Worm (Caenorhabditis elegans) whole organism, early embryonic: Measurements from ENCODE around the gene Y75B8A.23.

Source experiments
- F13C5.2 ChIP-seq: sonication (generic microtip); optimal IDR thresholded peaks from 2 replicates; lab custom pipeline; 2017; ENCODE audit warnings: mild to moderate bottlenecking, missing genetic modification characterization, inconsistent platforms, missing compliant biosample characterization
- aly-1 ChIP-seq: sonication (generic microtip); optimal IDR thresholded peaks from 2 replicates; lab custom pipeline; 2016; ENCODE audit warnings: missing genetic modification characterization, missing compliant biosample characterization
- ama-1 ChIP-seq: fragments of 150-350 bp; optimal IDR thresholded peaks from 2 replicates; lab custom pipeline; 2014
- ceh-13 ChIP-seq: fragments of 200-800 bp; sonication (Bioruptor generic); optimal IDR thresholded peaks from 2 replicates; lab custom pipeline; 2018; ENCODE audit warnings: mild to moderate bottlenecking, missing genetic modification characterization, missing compliant biosample characterization
- ceh-36 ChIP-seq: sonication (generic microtip); optimal IDR thresholded peaks from 2 replicates; lab custom pipeline; 2016; ENCODE audit warnings: missing genetic modification characterization, inconsistent platforms, missing compliant biosample characterization
- ets-7 ChIP-seq: sonication (generic microtip); optimal IDR thresholded peaks from 2 replicates; lab custom pipeline; 2016; ENCODE audit warnings: missing genotype, missing genetic modification characterization, missing compliant biosample characterization
- flt-1 ChIP-seq: fragments of 200-800 bp; sonication (Bioruptor generic); IDR thresholded peaks from 2 replicates; pipeline ENCODE4 v1.3.6; 2022; ENCODE audit warnings: missing genetic modification characterization, missing compliant biosample characterization
- hmbx-1 ChIP-seq: sonication (generic microtip); optimal IDR thresholded peaks from 2 replicates; lab custom pipeline; 2016; ENCODE audit warnings: mild to moderate bottlenecking, missing genetic modification characterization, missing compliant biosample characterization
- hmg-4 ChIP-seq: fragments of 200-800 bp; sonication (Bioruptor generic); optimal IDR thresholded peaks from 2 replicates; lab custom pipeline; 2018; ENCODE audit warnings: mild to moderate bottlenecking, missing genetic modification characterization, missing compliant biosample characterization
- hnd-1 ChIP-seq: sonication (generic microtip); optimal IDR thresholded peaks from 2 replicates; lab custom pipeline; 2016; ENCODE audit warnings: missing genetic modification characterization, missing compliant biosample characterization
- tbx-11 ChIP-seq: fragments of 200-800 bp; sonication (Bioruptor generic); IDR thresholded peaks from 2 replicates; pipeline ENCODE4 v1.3.6; 2022; ENCODE audit warnings: missing genetic modification characterization, missing compliant biosample characterization
- tbx-37 ChIP-seq: fragments of 200-800 bp; sonication (Bioruptor generic); conservative IDR thresholded peaks from 2 replicates; pipeline ENCODE4 v1.3.6; 2022; ENCODE audit warnings: missing genetic modification reagents, missing genetic modification characterization, missing compliant biosample characterization
- tra-4 ChIP-seq: sonication (generic microtip); optimal IDR thresholded peaks from 2 replicates; lab custom pipeline; 2017; ENCODE audit warnings: missing genetic modification characterization, missing compliant biosample characterization

DNA sequence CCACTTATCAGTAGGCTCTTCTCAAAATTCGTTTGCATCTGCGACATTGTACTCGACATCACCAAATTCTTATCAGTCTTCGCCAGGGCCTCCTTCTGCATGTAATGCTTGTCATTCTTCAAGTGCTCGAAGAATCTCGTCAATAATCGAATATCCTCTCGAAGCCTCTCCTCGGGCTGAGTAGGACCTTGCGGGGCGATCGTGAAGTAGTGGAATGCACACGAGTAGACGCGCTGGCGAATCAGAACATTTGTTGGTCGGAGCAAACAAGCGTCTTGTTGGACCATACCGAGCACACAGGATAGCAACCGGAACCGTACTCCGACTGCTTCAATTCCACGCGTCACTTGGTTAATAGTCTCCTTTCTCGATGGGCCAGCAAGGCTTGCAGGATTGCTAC lies 10.0 kb downstream of the Y75B8A.23 start:
- TF ChIP-seq ama-1: no peak
- TF ChIP-seq tbx-11 (GFP tag; lab: Robert Waterston, UW): no peak
- TF ChIP-seq tbx-37 (GFP tag; lab: Robert Waterston, UW): no peak
- TF ChIP-seq ets-7: no peak
- no peak for TF ChIP-seq hmbx-1 (tag; lab: Kevin White, UChicago)
- TF ChIP-seq tra-4: no peak
- no peak for TF ChIP-seq hnd-1 (tag; lab: Kevin White, UChicago)
- no peak for TF ChIP-seq hmg-4 (GFP tag; lab: Kevin White, UChicago)
- TF ChIP-seq flt-1: no peak
- no peak for TF ChIP-seq aly-1 (tag; lab: Kevin White, UChicago)
- TF ChIP-seq F13C5.2 (tag; lab: Kevin White, UChicago): no peak
- no peak for TF ChIP-seq ceh-36 (tag; lab: Kevin White, UChicago)
- no peak for TF ChIP-seq ceh-13 (GFP tag; lab: Kevin White, UChicago)
